Fruit fly (Drosophila melanogaster) Kc167 (cell line): ENCODE measurements around the gene 4E-T.

Source experiments
- Myc ChIP-seq: fragments of >200 bp; optimal IDR thresholded peaks from 2 replicates; lab custom pipeline; 2017; ENCODE audit warnings: missing external identifiers
- Sin3A ChIP-seq: fragments of >200 bp; optimal IDR thresholded peaks from 2 replicates; lab custom pipeline; 2018; ENCODE audit warnings: missing external identifiers
- h ChIP-seq: fragments of >200 bp; optimal IDR thresholded peaks from 3 replicates; lab custom pipeline; 2018; ENCODE audit warnings: missing external identifiers
- psq ChIP-seq: fragments of >200 bp; optimal IDR thresholded peaks from 2 replicates; lab custom pipeline; 2017; ENCODE audit warnings: missing external identifiers

- TF ChIP-seq psq (lab: Kevin White, UChicago) (no peak), Myc (lab: Kevin White, UChicago) (no peak), h (lab: Kevin White, UChicago) (no peak), Sin3A (lab: Kevin White, UChicago) (no peak)
Observed at dm6 chr4:904667-905066, 53.5 kb downstream of the 4E-T start.
